Worm (Caenorhabditis elegans): ENCODE data around the gene egl-26.

The egl-26 gene

ce11 chrII:24559-24998, 44.9 kb upstream of the egl-26 start, which contains the start of gene enee-1 (continued):
- TF ChIP-seq zip-2 (tag; optimal IDR thresholded peaks at IDR 0.05) (peak; percentile 70), zag-1 (tag; optimal IDR thresholded peaks at IDR 0.05) (no peak), sdz-12 (GFP tag; optimal IDR thresholded peaks at IDR 0.05) (no peak), ztf-7 (tag; optimal IDR thresholded peaks at IDR 0.05) (peak; percentile 65), fkh-10 (GFP tag; optimal IDR thresholded peaks at IDR 0.05) (peak; percentile 67), spr-3 (GFP tag; optimal IDR thresholded peaks at IDR 0.05) (peak; percentile 69), nhr-48 (tag; optimal IDR thresholded peaks at IDR 0.05) (peak; percentile 36), Y48G9A.11 (GFP tag; IDR thresholded peaks at IDR 0.05) (no peak), dmd-8 (GFP tag; IDR thresholded peaks at IDR 0.05) (no peak), hif-1 (tag; optimal IDR thresholded peaks at IDR 0.05) (peak in 1 of 2 experiments; percentile 70), daf-16 (GFP tag; optimal IDR thresholded peaks at IDR 0.05) (no peak), daf-16 (tag; optimal IDR thresholded peaks at IDR 0.05) (peak; percentile 36), T20F7.1 (GFP tag; optimal IDR thresholded peaks at IDR 0.05) (peak; percentile 84), tag-97 (GFP tag; IDR thresholded peaks at IDR 0.05) (no peak), ceh-82 (tag; optimal IDR thresholded peaks at IDR 0.05) (no peak), fos-1 (tag; optimal IDR thresholded peaks at IDR 0.05) (no peak), pha-4 (GFP tag; IDR thresholded peaks at IDR 0.05) (peak; percentile 26; the same call in 1 of the 2 replicates), pha-4 (tag; optimal IDR thresholded peaks at IDR 0.05) (peak; percentile 59), ZK337.2 (GFP tag; IDR thresholded peaks at IDR 0.05) (no peak), hlh-11 (tag; optimal IDR thresholded peaks at IDR 0.05) (peak; percentile 65), skn-1 (tag; optimal IDR thresholded peaks at IDR 0.05) (no peak), aha-1 (tag) (peak; percentile 95), T26A8.4 (GFP tag; IDR thresholded peaks at IDR 0.05) (peak; percentile 94), zip-11 (GFP tag; IDR thresholded peaks at IDR 0.05) (no peak), ceh-32 (tag; optimal IDR thresholded peaks at IDR 0.05; ENCODE audit: poor library complexity) (peak; percentile 23), nhr-28 (tag; optimal IDR thresholded peaks at IDR 0.05) (peak; percentile 36), saeg-2 (GFP tag; IDR thresholded peaks at IDR 0.05) (0 out of 2 replicates have a peak, but pooled peaks have one; percentile 51), R02D3.7 (tag; optimal IDR thresholded peaks at IDR 0.05) (no peak), nhr-42 (GFP tag; IDR thresholded peaks at IDR 0.05) (peak; percentile 62; the same call in 1 of the 2 replicates), snpc-1.2 (GFP tag; IDR thresholded peaks at IDR 0.05) (no peak), daf-8 (GFP tag; IDR thresholded peaks at IDR 0.05) (no peak), ama-1 (optimal IDR thresholded peaks at IDR 0.05) (peak; percentile 90), hlh-30 (tag; optimal IDR thresholded peaks at IDR 0.05; ENCODE audit: insufficient read depth) (peak; percentile 76), nhr-237 (tag; optimal IDR thresholded peaks at IDR 0.05) (no peak), duxl-1 (tag; optimal IDR thresholded peaks at IDR 0.05; ENCODE audit: poor library complexity) (peak; percentile 75), mep-1 (tag; optimal IDR thresholded peaks at IDR 0.05) (peak; percentile 87), lin-38 (GFP tag; IDR thresholded peaks at IDR 0.05) (peak; percentile 83)

ce11 chrII:28283-28682, 41.2 kb upstream of the egl-26 start, which contains the start of gene F23F1.4:
F23F1.4 (minus strand) TSS chrII:28423.
- TF ChIP-seq F26F4.8 (GFP tag; conservative IDR thresholded peaks at IDR 0.05), result no peak

DNA sequence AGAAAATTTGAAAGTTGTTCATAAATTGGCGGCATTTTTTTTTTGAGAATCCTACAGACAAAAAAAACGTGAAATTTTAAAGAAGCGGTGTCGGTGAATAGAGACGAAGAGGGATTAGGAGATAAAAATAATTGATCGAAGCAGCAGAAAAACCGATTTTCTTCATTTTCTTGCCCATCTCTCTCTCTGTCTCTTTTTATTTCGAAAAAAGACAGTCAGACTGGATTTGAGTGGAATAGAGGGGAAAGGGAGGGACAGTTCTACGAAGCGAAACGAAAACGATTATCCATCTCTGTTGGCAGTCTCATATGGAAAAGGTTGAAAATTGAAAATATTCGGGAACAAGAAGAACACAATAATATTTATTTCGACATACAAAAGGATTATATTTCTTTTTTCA, 39.9 kb upstream of the egl-26 start:
- no peak for TF ChIP-seq lsy-2 (tag; optimal IDR thresholded peaks at IDR 0.05)
- TF ChIP-seq nhr-237 (tag; optimal IDR thresholded peaks at IDR 0.05), result no peak
- no peak for TF ChIP-seq pha-4 (GFP tag; IDR thresholded peaks at IDR 0.05)
- TF ChIP-seq pha-4 (tag; optimal IDR thresholded peaks at IDR 0.05), result no peak
- TF ChIP-seq dmd-8 (GFP tag; IDR thresholded peaks at IDR 0.05), result no peak
- TF ChIP-seq dmd-6 (GFP tag; IDR thresholded peaks at IDR 0.05), result no peak
- no peak for TF ChIP-seq Y105C5A.15 (GFP tag; IDR thresholded peaks at IDR 0.05)
- TF ChIP-seq lir-3 (tag; optimal IDR thresholded peaks at IDR 0.05), result no peak
- no peak for TF ChIP-seq tra-1 (GFP tag; IDR thresholded peaks at IDR 0.05)
- peak; percentile 75 for TF ChIP-seq aha-1 (tag)
- TF ChIP-seq aly-2 (tag; optimal IDR thresholded peaks at IDR 0.05), result no peak
- no peak for TF ChIP-seq lin-15B (tag; optimal IDR thresholded peaks at IDR 0.05)
- TF ChIP-seq unc-62 (GFP tag; optimal IDR thresholded peaks at IDR 0.05 in 1 of 2), result peak in 1 of 2 experiments; percentile 11
- no peak for TF ChIP-seq unc-62 (tag; optimal IDR thresholded peaks at IDR 0.05)
- TF ChIP-seq ces-1 (GFP tag; optimal IDR thresholded peaks at IDR 0.05), result no peak
